Fruit fly (Drosophila melanogaster) whole organism, embryonic: ENCODE data around the gene parvin.

Experiments
- Atf6 ChIP-seq: fragments of 200-800 bp; sonication (Bioruptor generic); IDR thresholded peaks from 2 replicates; pipeline ENCODE4 v1.3.6; 2022; ENCODE audit warnings: missing biosample characterization, missing genetic modification characterization
- BtbVII ChIP-seq: fragments of 200-800 bp; sonication (Bioruptor generic); optimal IDR thresholded peaks from 3 replicates; lab custom pipeline; 2017; ENCODE audit warnings: missing biosample characterization, mild to moderate bottlenecking, missing genetic modification characterization
- CG10431 ChIP-seq: fragments of 200-800 bp; sonication (Bioruptor generic); optimal IDR thresholded peaks from 3 replicates; lab custom pipeline; 2018; ENCODE audit warnings: missing biosample characterization, mild to moderate bottlenecking, missing genetic modification characterization
- CG11696 ChIP-seq: fragments of 200-800 bp; sonication (Bioruptor generic); IDR thresholded peaks from 2 replicates; pipeline ENCODE4 v1.3.6; 2022; ENCODE audit warnings: missing biosample characterization, missing genetic modification characterization
- CG11723 ChIP-seq: fragments of 200-800 bp; sonication (Bioruptor generic); optimal IDR thresholded peaks from 2 replicates; lab custom pipeline; 2017; ENCODE audit warnings: missing biosample characterization, mild to moderate bottlenecking, missing genetic modification characterization
- CG12155 ChIP-seq: fragments of 200-800 bp; sonication (Bioruptor generic); optimal IDR thresholded peaks from 3 replicates; lab custom pipeline; 2016; ENCODE audit warnings: missing biosample characterization, missing genetic modification characterization
- CG13287 ChIP-seq: fragments of 200-800 bp; sonication (Bioruptor generic); IDR thresholded peaks from 2 replicates; pipeline ENCODE4 v1.3.6; 2022; ENCODE audit warnings: missing biosample characterization, missing genetic modification characterization; ENCODE audit not compliant: partially characterized antibody
- CG14965 ChIP-seq: fragments of 200-800 bp; sonication (Bioruptor generic); optimal IDR thresholded peaks from 2 replicates; lab custom pipeline; 2016; ENCODE audit warnings: missing biosample characterization, missing genetic modification characterization, borderline replicate concordance
- CG17359 ChIP-seq: fragments of 200-800 bp; sonication (Bioruptor generic); optimal IDR thresholded peaks from 3 replicates; lab custom pipeline; 2018; ENCODE audit warnings: missing biosample characterization, mild to moderate bottlenecking, missing genetic modification characterization, moderate library complexity
- CG1792 ChIP-seq: fragments of 200-800 bp; sonication (Bioruptor generic); optimal IDR thresholded peaks from 2 replicates; lab custom pipeline; 2016; ENCODE audit warnings: missing biosample characterization, missing genetic modification characterization
- CG2712 ChIP-seq: fragments of 200-800 bp; optimal IDR thresholded peaks from 3 replicates; lab custom pipeline; 2019; ENCODE audit warnings: missing biosample characterization, mild to moderate bottlenecking, missing genetic modification characterization, moderate library complexity
- CG2889 ChIP-seq: fragments of 200-800 bp; sonication (Bioruptor generic); IDR thresholded peaks from 3 replicates; pipeline ENCODE4 v1.3.6; 2022; ENCODE audit warnings: missing biosample characterization, missing genetic modification characterization
- CG31224 ChIP-seq: fragments of 200-800 bp; sonication (Bioruptor generic); IDR thresholded peaks from 2 replicates; pipeline ENCODE4 v1.3.6; 2022; ENCODE audit warnings: missing biosample characterization, missing genetic modification characterization
- CG31441 ChIP-seq: fragments of 200-800 bp; sonication (Bioruptor generic); IDR thresholded peaks from 2 replicates; pipeline ENCODE4 v1.3.6; 2022; ENCODE audit warnings: missing biosample characterization, missing genetic modification characterization
- CG4617 ChIP-seq: fragments of 200-800 bp; sonication (Bioruptor generic); optimal IDR thresholded peaks from 3 replicates; lab custom pipeline; 2016; ENCODE audit warnings: missing biosample characterization, missing genetic modification characterization, borderline replicate concordance
- CG6854 ChIP-seq: fragments of 200-800 bp; sonication (Bioruptor generic); optimal IDR thresholded peaks from 3 replicates; lab custom pipeline; 2017; ENCODE audit warnings: missing biosample characterization, mild to moderate bottlenecking, missing genetic modification characterization
- CG8290 ChIP-seq, 3 experiments: fragments of 200-800 bp; sonication (Bioruptor generic); optimal IDR thresholded peaks; 2 replicates each; lab custom pipeline; 2016 to 2019; ENCODE audit warnings: missing biosample characterization in 3 of 3, missing genetic modification characterization in 3 of 3, mild to moderate bottlenecking in 2 of 3, moderate library complexity in 1 of 3
- CG9817 ChIP-seq: fragments of 200-800 bp; sonication (Bioruptor generic); optimal IDR thresholded peaks from 2 replicates; lab custom pipeline; 2018; ENCODE audit warnings: missing biosample characterization, mild to moderate bottlenecking, missing genetic modification characterization, moderate library complexity
- CTCF ChIP-seq: fragments of 200-800 bp; sonication (Bioruptor generic); optimal IDR thresholded peaks from 2 replicates; lab custom pipeline; 2017; ENCODE audit warnings: missing biosample characterization, mild to moderate bottlenecking, missing genetic modification characterization, moderate library complexity
- Dbx ChIP-seq: fragments of 200-800 bp; sonication (Bioruptor generic); IDR thresholded peaks from 3 replicates; pipeline ENCODE4 v1.3.6; 2022; ENCODE audit warnings: missing biosample characterization, missing genetic modification characterization
- Dll ChIP-seq: fragments of 200-800 bp; sonication (Bioruptor generic); IDR thresholded peaks from 4 replicates; pipeline ENCODE4 v1.3.6; 2022; ENCODE audit warnings: missing biosample characterization, missing genetic modification characterization; ENCODE audit not compliant: partially characterized antibody
- Doc3 ChIP-seq: fragments of 200-800 bp; sonication (Bioruptor generic); IDR thresholded peaks from 3 replicates; pipeline ENCODE4 v1.3.6; 2022; ENCODE audit warnings: missing biosample characterization, missing genetic modification characterization; ENCODE audit not compliant: partially characterized antibody
- E2f2 ChIP-seq: fragments of 200-800 bp; sonication (Bioruptor generic); IDR thresholded peaks from 2 replicates; pipeline ENCODE4 v1.3.6; 2022; ENCODE audit warnings: missing biosample characterization, missing genetic modification characterization
- Elba2 ChIP-seq: fragments of 200-800 bp; sonication (Bioruptor generic); optimal IDR thresholded peaks from 3 replicates; lab custom pipeline; 2016; ENCODE audit warnings: missing biosample characterization, missing genetic modification characterization
- Ets65A ChIP-seq: fragments of 200-800 bp; sonication (Bioruptor generic); peaks from one replicate; lab custom pipeline; 2016; ENCODE audit warnings: missing biosample characterization, missing genetic modification characterization
- Ets97D ChIP-seq: fragments of 200-800 bp; sonication (Bioruptor generic); optimal IDR thresholded peaks from 3 replicates; lab custom pipeline; 2016; ENCODE audit warnings: missing biosample characterization, missing genetic modification characterization
- H2.0 ChIP-seq: fragments of 200-800 bp; sonication (Bioruptor generic); IDR thresholded peaks from 2 replicates; pipeline ENCODE4 v1.3.6; 2022; ENCODE audit warnings: missing biosample characterization, missing genetic modification characterization
- Hand ChIP-seq: fragments of 200-800 bp; sonication (Bioruptor generic); optimal IDR thresholded peaks from 2 replicates; lab custom pipeline; 2017; ENCODE audit warnings: mild to moderate bottlenecking, missing biosample characterization, missing genetic modification reagents, missing genetic modification characterization
- Hr51 ChIP-seq, 2 experiments: fragments of 200-800 bp; sonication (Bioruptor generic); optimal IDR thresholded peaks; 2 replicates in 1 of 2; 3 replicates in 1 of 2; lab custom pipeline; 2016 to 2018; ENCODE audit warnings: missing biosample characterization in 2 of 2, missing genetic modification characterization in 2 of 2, mild to moderate bottlenecking in 1 of 2, moderate library complexity in 1 of 2
- MBD-R2 ChIP-seq: fragments of 200-800 bp; sonication (Bioruptor generic); IDR thresholded peaks from 2 replicates; pipeline ENCODE4 v1.3.6; 2022; ENCODE audit warnings: missing biosample characterization, missing genetic modification characterization
- Myb ChIP-seq: fragments of 200-800 bp; sonication (Bioruptor generic); optimal IDR thresholded peaks from 2 replicates; lab custom pipeline; 2016; ENCODE audit warnings: missing biosample characterization, missing genetic modification characterization
- NfI ChIP-seq: fragments of 200-800 bp; sonication (Bioruptor generic); optimal IDR thresholded peaks from 3 replicates; lab custom pipeline; 2018; ENCODE audit warnings: missing biosample characterization, mild to moderate bottlenecking, missing genetic modification characterization, moderate library complexity
- Opbp ChIP-seq: fragments of 200-800 bp; sonication (Bioruptor generic); IDR thresholded peaks from 3 replicates; pipeline ENCODE4 v1.3.6; 2022; ENCODE audit warnings: missing biosample characterization, missing genetic modification characterization; ENCODE audit not compliant: partially characterized antibody
- YL-1 ChIP-seq: fragments of 200-800 bp; sonication (Bioruptor generic); optimal IDR thresholded peaks from 3 replicates; lab custom pipeline; 2017; ENCODE audit warnings: missing biosample characterization, mild to moderate bottlenecking, missing genetic modification characterization
- ac ChIP-seq: fragments of 200-800 bp; sonication (Bioruptor generic); optimal IDR thresholded peaks from 3 replicates; lab custom pipeline; 2017; ENCODE audit warnings: missing biosample characterization, mild to moderate bottlenecking, missing genetic modification characterization
- corto ChIP-seq: fragments of 200-800 bp; sonication (Bioruptor generic); optimal IDR thresholded peaks from 2 replicates; lab custom pipeline; 2016; ENCODE audit warnings: missing biosample characterization, mild to moderate bottlenecking, missing genetic modification characterization, moderate library complexity
- crol ChIP-seq: fragments of 200-800 bp; sonication (Bioruptor generic); IDR thresholded peaks from 2 replicates; pipeline ENCODE4 v1.3.6; 2022; ENCODE audit warnings: missing biosample characterization, missing genetic modification characterization
- dpn ChIP-seq, 2 experiments: fragments of 200-800 bp; sonication (Bioruptor generic); optimal IDR thresholded peaks; 3 replicates each; lab custom pipeline; 2016; ENCODE audit warnings: missing biosample characterization in 2 of 2, missing genetic modification characterization in 2 of 2
- ind ChIP-seq: fragments of 200-800 bp; sonication (Bioruptor generic); optimal IDR thresholded peaks from 3 replicates; lab custom pipeline; 2016; ENCODE audit warnings: missing biosample characterization, missing genetic modification characterization
- knrl ChIP-seq: fragments of 200-800 bp; sonication (Bioruptor generic); IDR thresholded peaks from 3 replicates; pipeline ENCODE4 v1.3.6; 2022; ENCODE audit warnings: missing biosample characterization, missing genetic modification characterization; ENCODE audit not compliant: partially characterized antibody
- lmd ChIP-seq: fragments of 200-800 bp; sonication (Bioruptor generic); IDR thresholded peaks from 2 replicates; pipeline ENCODE4 v1.3.6; 2022; ENCODE audit warnings: missing biosample characterization, missing genetic modification characterization
- mirr ChIP-seq: fragments of 200-800 bp; sonication (Bioruptor generic); optimal IDR thresholded peaks from 3 replicates; lab custom pipeline; 2018; ENCODE audit warnings: missing biosample characterization, mild to moderate bottlenecking, missing genetic modification characterization
- mld ChIP-seq: fragments of 200-800 bp; sonication (Bioruptor generic); IDR thresholded peaks from 3 replicates; pipeline ENCODE4 v1.3.6; 2022; ENCODE audit warnings: missing biosample characterization, missing genetic modification characterization; ENCODE audit not compliant: partially characterized antibody
- odd ChIP-seq: fragments of 200-800 bp; sonication (Bioruptor generic); optimal IDR thresholded peaks from 2 replicates; lab custom pipeline; 2017; ENCODE audit warnings: missing biosample characterization, mild to moderate bottlenecking, missing genetic modification characterization
- shn ChIP-seq: fragments of 200-800 bp; sonication (Bioruptor generic); optimal IDR thresholded peaks from 3 replicates; lab custom pipeline; 2016; ENCODE audit warnings: missing biosample characterization, missing genetic modification characterization
- sim ChIP-seq: fragments of 200-800 bp; sonication (Bioruptor generic); IDR thresholded peaks from 2 replicates; pipeline ENCODE4 v1.3.6; 2022; ENCODE audit warnings: missing biosample characterization, missing genetic modification characterization
- sug ChIP-seq: fragments of 200-800 bp; optimal IDR thresholded peaks from 2 replicates; lab custom pipeline; 2019; ENCODE audit warnings: missing biosample characterization, mild to moderate bottlenecking, missing genetic modification characterization, moderate library complexity
- vvl ChIP-seq: fragments of 200-800 bp; sonication (Bioruptor generic); IDR thresholded peaks from 2 replicates; pipeline ENCODE4 v1.3.6; 2022; ENCODE audit warnings: missing biosample characterization, missing genetic modification characterization
- wek ChIP-seq: fragments of 200-800 bp; sonication (Bioruptor generic); optimal IDR thresholded peaks from 3 replicates; lab custom pipeline; 2018; ENCODE audit warnings: missing biosample characterization, mild to moderate bottlenecking, missing genetic modification characterization, moderate library complexity

The parvin gene

DNA sequence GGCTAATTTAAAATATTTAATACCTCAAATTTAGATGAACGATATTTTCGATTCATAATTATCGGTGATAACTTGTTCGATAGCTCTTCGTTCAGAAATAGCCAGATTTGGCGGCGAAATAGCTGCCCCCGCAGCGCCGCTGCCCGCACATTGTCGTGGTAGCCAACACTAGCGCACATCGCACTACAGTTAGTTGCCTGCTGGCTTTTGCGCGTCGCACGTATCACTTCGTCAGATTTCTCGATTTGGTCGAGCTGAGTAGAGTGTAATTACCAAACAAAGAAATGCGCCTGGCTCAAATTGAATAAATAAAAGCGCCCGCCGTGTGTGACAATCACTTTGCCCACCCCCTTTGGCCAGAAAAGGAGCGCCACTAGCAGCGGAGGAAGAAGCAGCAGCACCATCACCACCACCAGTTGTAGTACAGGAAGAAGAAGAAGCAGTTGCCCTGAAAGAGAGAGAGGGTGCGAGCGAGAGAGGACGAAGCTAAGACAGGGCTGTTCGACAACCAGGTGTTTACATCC lies 4.8 kb downstream of the parvin start, which contains the start of gene Abcd3 (continued):
- TF ChIP-seq YL-1 (GFP tag; lab: Kevin White, UChicago) (peak; percentile 84), BtbVII (GFP tag; lab: Kevin White, UChicago) (peak; percentile 60), sug (tag; lab: Kevin White, UChicago) (peak; percentile 59), odd (GFP tag; lab: Kevin White, UChicago) (peak; percentile 47), CG12155 (peak; percentile 8), CG11696 (GFP tag; lab: Robert Waterston, UW) (no peak), CG13287 (GFP tag; lab: Robert Waterston, UW) (peak; percentile 78), Ets65A (GFP tag; lab: Kevin White, UChicago) (peak; percentile 51), CG2712 (tag; lab: Kevin White, UChicago) (peak; percentile 19), crol (GFP tag; lab: Robert Waterston, UW) (0 out of 2 replicates have a peak, but pooled peaks have one; percentile 45), CG17359 (tag; lab: Kevin White, UChicago) (peak; percentile 46), knrl (GFP tag; lab: Robert Waterston, UW) (peak; percentile 58), Opbp (GFP tag; lab: Robert Waterston, UW) (peak; percentile 78), sim (GFP tag; lab: Robert Waterston, UW) (no peak), Myb (no peak), CG1792 (peak; percentile 40), vvl (GFP tag; lab: Robert Waterston, UW) (peak; percentile 58; the same call in 1 of the 2 replicates), dpn (GFP tag; optimal IDR thresholded peaks at IDR 0.05; lab: Kevin White, UChicago) (peak in 1 of 2 experiments; percentile 44), Hr51 (GFP tag; optimal IDR thresholded peaks at IDR 0.05; lab: Kevin White, UChicago) (peak in 1 of 2 experiments; percentile 13), mld (GFP tag; lab: Robert Waterston, UW) (peak; percentile 60; the same call in 1 of the 3 replicates), CG11723 (GFP tag; lab: Kevin White, UChicago) (peak; percentile 28), CG31441 (GFP tag; lab: Robert Waterston, UW) (0 out of 2 replicates have a peak, but pooled peaks have one; percentile 24), CG8290 (GFP tag; optimal IDR thresholded peaks at IDR 0.05; lab: Kevin White, UChicago) (peak; percentile 54), CG8290 (tag; optimal IDR thresholded peaks at IDR 0.05; lab: Kevin White, UChicago) (peak; percentile 86 to 93), Ets97D (GFP tag; lab: Kevin White, UChicago) (peak; percentile 18), CG2889 (GFP tag; lab: Robert Waterston, UW) (no peak), ac (GFP tag; lab: Kevin White, UChicago) (peak; percentile 66), NfI (GFP tag; lab: Kevin White, UChicago) (peak; percentile 19), Doc3 (GFP tag; lab: Robert Waterston, UW) (0 out of 3 replicates have a peak, but pooled peaks have one; percentile 34), CG6854 (peak; percentile 46), Dbx (GFP tag; lab: Robert Waterston, UW) (peak; percentile 14; the same call in 1 of the 3 replicates), Hand (GFP tag; lab: Kevin White, UChicago) (peak; percentile 34), H2.0 (no peak), CG31224 (GFP tag; lab: Robert Waterston, UW) (0 out of 2 replicates have a peak, but pooled peaks have one; percentile 10), CG4617 (GFP tag; lab: Kevin White, UChicago) (peak; percentile 36), Dll (GFP tag; lab: Robert Waterston, UW) (peak; percentile 76), CG9817 (peak; percentile 5), corto (GFP tag; lab: Kevin White, UChicago) (no peak), Atf6 (GFP tag; lab: Robert Waterston, UW) (0 out of 2 replicates have a peak, but pooled peaks have one; percentile 15), ind (GFP tag; lab: Kevin White, UChicago) (no peak), shn (peak; percentile 1), CG14965 (GFP tag; lab: Kevin White, UChicago) (no peak), CTCF (GFP tag; lab: Kevin White, UChicago) (peak; percentile 41), lmd (GFP tag; lab: Robert Waterston, UW) (no peak), E2f2 (GFP tag; lab: Robert Waterston, UW) (peak; percentile 67), MBD-R2 (GFP tag; lab: Robert Waterston, UW) (peak; percentile 50), CG10431 (GFP tag; lab: Kevin White, UChicago) (no peak), Elba2 (GFP tag; lab: Kevin White, UChicago) (no peak), wek (GFP tag; lab: Kevin White, UChicago) (peak; percentile 6), mirr (peak; percentile 60)
